Worm (Caenorhabditis elegans) whole organism, L2 larva: Measurements from ENCODE around the gene dnj-25.

ENCODE experiments used
- C34F6.9 ChIP-seq: fragments of 150-350 bp; optimal IDR thresholded peaks from 2 replicates; lab custom pipeline; 2014; ENCODE audit warnings: missing biosample characterization, missing genetic modification characterization
- F13H6.1 ChIP-seq: sonication (generic microtip); optimal IDR thresholded peaks from 2 replicates; lab custom pipeline; 2016; ENCODE audit warnings: missing genetic modification characterization, missing compliant biosample characterization
- R02D3.7 ChIP-seq: fragments of 150-350 bp; optimal IDR thresholded peaks from 2 replicates; lab custom pipeline; 2014; ENCODE audit warnings: missing biosample characterization, missing genetic modification characterization
- Y55F3AM.14 ChIP-seq: fragments of 200-800 bp; sonication (Bioruptor generic); optimal IDR thresholded peaks from 2 replicates; lab custom pipeline; 2018; ENCODE audit warnings: mild to moderate bottlenecking, missing genetic modification characterization, missing compliant biosample characterization
- ZK546.5 ChIP-seq: sonication (generic microtip); optimal IDR thresholded peaks from 2 replicates; lab custom pipeline; 2017; ENCODE audit warnings: missing biosample characterization, missing genetic modification characterization
- alr-1 ChIP-seq: fragments of 150-350 bp; optimal IDR thresholded peaks from 2 replicates; lab custom pipeline; 2014; ENCODE audit warnings: missing biosample characterization, missing genetic modification characterization
- ama-1 ChIP-seq: fragments of 150-350 bp; optimal IDR thresholded peaks from 2 replicates; lab custom pipeline; 2018; ENCODE audit warnings: inconsistent platforms
- ceh-82 ChIP-seq: fragments of 150-350 bp; optimal IDR thresholded peaks from 2 replicates; lab custom pipeline; 2014; ENCODE audit warnings: missing biosample characterization, missing genetic modification characterization
- crh-2 ChIP-seq: sonication (generic microtip); optimal IDR thresholded peaks from 2 replicates; lab custom pipeline; 2017; ENCODE audit warnings: missing biosample characterization, missing genetic modification characterization
- dmd-4 ChIP-seq: sonication (generic microtip); optimal IDR thresholded peaks from 2 replicates; lab custom pipeline; 2017; ENCODE audit warnings: missing biosample characterization, missing genetic modification characterization
- egl-27 ChIP-seq: sonication (generic microtip); optimal IDR thresholded peaks from 3 replicates; lab custom pipeline; 2017; ENCODE audit warnings: missing biosample characterization, missing genetic modification reagents, missing genetic modification characterization
- elt-1 ChIP-seq: fragments of 150-350 bp; optimal IDR thresholded peaks from 2 replicates; lab custom pipeline; 2014; ENCODE audit warnings: missing biosample characterization, missing genetic modification characterization
- elt-3 ChIP-seq: sonication (generic microtip); optimal IDR thresholded peaks from 2 replicates; lab custom pipeline; 2017; ENCODE audit warnings: missing biosample characterization, missing genetic modification characterization
- fos-1 ChIP-seq: fragments of 150-350 bp; optimal IDR thresholded peaks from 2 replicates; lab custom pipeline; 2014; ENCODE audit warnings: missing biosample characterization, missing genetic modification characterization
- lin-11 ChIP-seq: fragments of 150-350 bp; sonication (generic microtip); optimal IDR thresholded peaks from 2 replicates; lab custom pipeline; 2014; ENCODE audit warnings: missing biosample characterization, missing genetic modification characterization, inconsistent platforms, mixed read lengths
- lin-13 ChIP-seq: fragments of 150-350 bp; optimal IDR thresholded peaks from 2 replicates; lab custom pipeline; 2014; ENCODE audit warnings: missing biosample characterization, missing genetic modification reagents, missing genetic modification characterization
- lin-39 ChIP-seq: fragments of 150-350 bp; optimal IDR thresholded peaks from 2 replicates; lab custom pipeline; 2014; ENCODE audit warnings: missing biosample characterization, missing genetic modification reagents, missing genetic modification characterization
- lsy-2 ChIP-seq, 2 experiments: fragments of 150-350 bp in 1 of 2; sonication (generic microtip) in 1 of 2; optimal IDR thresholded peaks; 2 replicates each; lab custom pipeline; 2014 to 2017; ENCODE audit warnings: missing biosample characterization in 2 of 2, missing genetic modification characterization in 2 of 2
- mbf-1 ChIP-seq: sonication (generic microtip); optimal IDR thresholded peaks from 2 replicates; lab custom pipeline; 2017; ENCODE audit warnings: missing biosample characterization, missing genetic modification characterization
- mdl-1 ChIP-seq, 2 experiments: fragments of 150-350 bp in 1 of 2; sonication (generic microtip) in 1 of 2; optimal IDR thresholded peaks; 2 replicates each; lab custom pipeline; 2017; ENCODE audit warnings: missing biosample characterization in 2 of 2, missing genetic modification characterization in 2 of 2
- nhr-10 ChIP-seq: sonication (generic microtip); optimal IDR thresholded peaks from 2 replicates; lab custom pipeline; 2017; ENCODE audit warnings: missing biosample characterization, missing genetic modification characterization
- nhr-11 ChIP-seq: fragments of 150-350 bp; optimal IDR thresholded peaks from 2 replicates; lab custom pipeline; 2014; ENCODE audit warnings: missing biosample characterization, missing genetic modification characterization
- nhr-12 ChIP-seq: fragments of 150-350 bp; optimal IDR thresholded peaks from 2 replicates; lab custom pipeline; 2014; ENCODE audit warnings: missing biosample characterization, missing genetic modification characterization
- nhr-129 ChIP-seq: fragments of 150-350 bp; optimal IDR thresholded peaks from 2 replicates; lab custom pipeline; 2014; ENCODE audit warnings: missing biosample characterization, missing genetic modification characterization
- nhr-21 ChIP-seq: fragments of 150-350 bp; optimal IDR thresholded peaks from 2 replicates; lab custom pipeline; 2014; ENCODE audit warnings: missing biosample characterization, missing genetic modification characterization
- nhr-25 ChIP-seq: fragments of 150-350 bp; sonication (generic microtip); optimal IDR thresholded peaks from 3 replicates; lab custom pipeline; 2014; ENCODE audit warnings: missing biosample characterization, missing genetic modification characterization
- nhr-6 ChIP-seq: fragments of 150-350 bp; optimal IDR thresholded peaks from 2 replicates; lab custom pipeline; 2014; ENCODE audit warnings: missing biosample characterization, missing genetic modification characterization
- peb-1 ChIP-seq: fragments of 150-350 bp; optimal IDR thresholded peaks from 2 replicates; lab custom pipeline; 2014; ENCODE audit warnings: missing biosample characterization, missing genetic modification characterization
- sem-4 ChIP-seq: fragments of 150-350 bp; optimal IDR thresholded peaks from 2 replicates; lab custom pipeline; 2014; ENCODE audit warnings: missing biosample characterization, missing genetic modification reagents, missing genetic modification characterization
- skn-1 ChIP-seq: sonication (generic microtip); optimal IDR thresholded peaks from 2 replicates; lab custom pipeline; 2017; ENCODE audit warnings: missing biosample characterization, missing genetic modification characterization
- sma-3 ChIP-seq: sonication (generic microtip); optimal IDR thresholded peaks from 2 replicates; lab custom pipeline; 2016; ENCODE audit warnings: missing genetic modification reagents, missing genetic modification characterization, missing compliant biosample characterization
- sma-9 ChIP-seq, 2 experiments: fragments of 150-350 bp in 1 of 2; sonication (generic microtip) in 1 of 2; optimal IDR thresholded peaks; 2 replicates each; lab custom pipeline; 2014 to 2016; ENCODE audit warnings: missing genetic modification characterization in 2 of 2, mild to moderate bottlenecking in 1 of 2, missing biosample characterization in 1 of 2, missing compliant biosample characterization in 1 of 2, missing genetic modification reagents in 1 of 2, moderate library complexity in 1 of 2
- snpc-4 ChIP-seq: fragments of 150-350 bp; optimal IDR thresholded peaks from 2 replicates; lab custom pipeline; 2014; ENCODE audit warnings: missing biosample characterization, missing genetic modification characterization
- unc-55 ChIP-seq: fragments of 150-350 bp; sonication (generic microtip); optimal IDR thresholded peaks from 3 replicates; lab custom pipeline; 2014; ENCODE audit warnings: missing biosample characterization, missing genetic modification reagents, missing genetic modification characterization
- unc-62 ChIP-seq: fragments of 150-350 bp; optimal IDR thresholded peaks from 2 replicates; lab custom pipeline; 2014; ENCODE audit warnings: missing biosample characterization, missing genetic modification reagents, missing genetic modification characterization
- zag-1 ChIP-seq: fragments of 150-350 bp; optimal IDR thresholded peaks from 2 replicates; lab custom pipeline; 2014; ENCODE audit warnings: missing biosample characterization, missing genetic modification characterization
- ztf-1 ChIP-seq: fragments of 200-800 bp; sonication (Bioruptor generic); conservative IDR thresholded peaks from 2 replicates; pipeline ENCODE4 v1.3.6; 2022; ENCODE audit warnings: missing genetic modification characterization, missing compliant biosample characterization
- ztf-4 ChIP-seq: fragments of 150-350 bp; optimal IDR thresholded peaks from 2 replicates; lab custom pipeline; 2014; ENCODE audit warnings: missing biosample characterization, missing genetic modification characterization

Gene dnj-25

ce11 chrV:20778257-20778697 is 34.1 kb upstream of the dnj-25 start (continued):
- no peak for TF ChIP-seq nhr-11 (tag; lab: Kevin White, UChicago)
- peak; percentile 97 for TF ChIP-seq sma-9 (GFP tag; optimal IDR thresholded peaks at IDR 0.05; lab: Kevin White, UChicago)
- peak; percentile 68 for TF ChIP-seq sma-9 (tag; optimal IDR thresholded peaks at IDR 0.05; lab: Kevin White, UChicago)
- TF ChIP-seq unc-55 (GFP tag; lab: Kevin White, UChicago): peak; percentile 96
- no peak for TF ChIP-seq elt-3 (tag; lab: Kevin White, UChicago)
- peak; percentile 5 for TF ChIP-seq alr-1 (tag; lab: Kevin White, UChicago)
- TF ChIP-seq ZK546.5 (tag; lab: Kevin White, UChicago): peak; percentile 7
- no peak for TF ChIP-seq mbf-1
- TF ChIP-seq sma-3 (GFP tag; lab: Kevin White, UChicago): peak; percentile 96
- peak; percentile 46 for TF ChIP-seq ceh-82 (tag; lab: Kevin White, UChicago)
- TF ChIP-seq lin-13: peak; percentile 92
- TF ChIP-seq sem-4: peak; percentile 99
- TF ChIP-seq nhr-25: peak; percentile 94
- TF ChIP-seq C34F6.9 (tag; lab: Kevin White, UChicago): peak; percentile 97
- peak; percentile 83 to 96 for TF ChIP-seq lsy-2 (tag; optimal IDR thresholded peaks at IDR 0.05; lab: Kevin White, UChicago)
- TF ChIP-seq nhr-10 (tag; lab: Kevin White, UChicago): peak; percentile 77
- no peak for TF ChIP-seq elt-1 (tag; lab: Kevin White, UChicago)
- no peak for TF ChIP-seq peb-1 (tag; lab: Kevin White, UChicago)

ce11 chrV:20776761-20777160 is 32.6 kb upstream of the dnj-25 start:
- TF ChIP-seq ztf-1 (no peak), snpc-4 (tag; lab: Kevin White, UChicago) (peak; percentile 54), ceh-82 (tag; lab: Kevin White, UChicago) (no peak), zag-1 (peak; percentile 51), Y55F3AM.14 (no peak), unc-62 (GFP tag; lab: Kevin White, UChicago) (no peak), nhr-11 (tag; lab: Kevin White, UChicago) (no peak), sma-9 (GFP tag; optimal IDR thresholded peaks at IDR 0.05; lab: Kevin White, UChicago) (peak; percentile 77), sma-9 (tag; optimal IDR thresholded peaks at IDR 0.05; lab: Kevin White, UChicago) (no peak), nhr-129 (peak; percentile 88), crh-2 (tag; lab: Kevin White, UChicago) (peak; percentile 74), sem-4 (peak; percentile 40), elt-1 (tag; lab: Kevin White, UChicago) (no peak), egl-27 (tag; lab: Kevin White, UChicago) (peak; percentile 48), nhr-21 (tag; lab: Kevin White, UChicago) (peak; percentile 13), skn-1 (no peak), lin-11 (tag; lab: Kevin White, UChicago) (peak; percentile 74), C34F6.9 (tag; lab: Kevin White, UChicago) (peak; percentile 78), mdl-1 (tag; optimal IDR thresholded peaks at IDR 0.05; lab: Kevin White, UChicago) (peak; percentile 60 to 68), fos-1 (tag; lab: Kevin White, UChicago) (peak; percentile 17), ama-1 (peak; percentile 3), unc-55 (GFP tag; lab: Kevin White, UChicago) (peak; percentile 90), lsy-2 (tag; optimal IDR thresholded peaks at IDR 0.05; lab: Kevin White, UChicago) (peak in 1 of 2 experiments; percentile 72), R02D3.7 (tag; lab: Kevin White, UChicago) (no peak), F13H6.1 (tag; lab: Kevin White, UChicago) (peak; percentile 77), nhr-6 (tag; lab: Kevin White, UChicago) (no peak), elt-3 (tag; lab: Kevin White, UChicago) (no peak), lin-13 (peak; percentile 40), ztf-4 (tag; lab: Kevin White, UChicago) (peak; percentile 80)

- no peak for TF ChIP-seq C34F6.9 (tag; lab: Kevin White, UChicago)
- no peak for TF ChIP-seq dmd-4 (tag; lab: Kevin White, UChicago)
- TF ChIP-seq, all 48 proteins: peak for 0
These were observed 31.1 kb upstream of the dnj-25 start, which contains the start of gene F38A6.4 for ce11 chrV:20775269-20775668. Gene F38A6.4 (minus strand): TSS chrV:20775369.

ce11 chrV:20773647-20774046 is 29.5 kb upstream of the dnj-25 start, which contains the start of gene F38A6.5:
Gene F38A6.5 (minus strand): TSS chrV:20773747.
- TF ChIP-seq nhr-12 (tag; lab: Kevin White, UChicago) (no peak), F13H6.1 (tag; lab: Kevin White, UChicago) (no peak), lin-39 (no peak), ZK546.5 (tag; lab: Kevin White, UChicago) (no peak), ceh-82 (tag; lab: Kevin White, UChicago) (no peak), C34F6.9 (tag; lab: Kevin White, UChicago) (no peak)
- TF ChIP-seq, all 48 proteins: peak for 0
